Fruit fly (Drosophila melanogaster): ENCODE data around the gene kay.

DNA sequence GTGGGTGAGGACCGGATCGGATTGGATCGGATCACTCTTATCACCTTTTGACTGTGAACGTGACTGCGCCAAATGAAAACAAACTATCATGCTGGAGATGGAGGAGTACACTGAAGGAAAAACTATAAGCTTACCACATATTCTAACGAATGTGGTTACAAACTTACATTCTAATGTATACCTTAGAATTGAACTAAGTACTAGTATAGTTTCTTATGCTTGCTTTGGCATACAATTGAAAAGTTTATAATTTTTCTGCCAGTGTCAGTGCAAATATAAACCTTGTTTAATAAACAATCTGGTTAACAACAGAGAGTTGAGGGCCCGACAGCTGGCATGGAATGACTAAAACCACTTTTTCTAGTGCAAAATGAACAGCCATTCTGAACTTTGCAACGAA, 48.3 kb upstream of the kay start:
- TF ChIP-seq Blimp-1 (GFP tag; optimal IDR thresholded peaks at IDR 0.05), result no peak
- no peak for TF ChIP-seq CG6854 (GFP tag; optimal IDR thresholded peaks at IDR 0.05)
- no peak for TF ChIP-seq svp (GFP tag)
- TF ChIP-seq OdsH (GFP tag; optimal IDR thresholded peaks at IDR 0.05), result peak; percentile 24
- peak; percentile 4 for TF ChIP-seq Hr39 (GFP tag; optimal IDR thresholded peaks at IDR 0.05)
- TF ChIP-seq fd85E (GFP tag; optimal IDR thresholded peaks at IDR 0.05), result no peak
- TF ChIP-seq net (GFP tag; optimal IDR thresholded peaks at IDR 0.05), result no peak

Data from whole organism, prepupa.